Worm (Caenorhabditis elegans): ENCODE results near the gene R08B4.3.

- TF ChIP-seq ztf-29 (GFP tag; IDR thresholded peaks at IDR 0.05) (no peak), T22C8.4 (GFP tag; IDR thresholded peaks at IDR 0.05) (no peak), cog-1 (tag; optimal IDR thresholded peaks at IDR 0.05) (no peak), med-1 (GFP tag; optimal IDR thresholded peaks at IDR 0.05; ENCODE audit: insufficient read depth) (no peak), ztf-23 (GFP tag; IDR thresholded peaks at IDR 0.05) (no peak)
Measured at ce11 chrX:11125520-11125919, 4.7 kb upstream of the R08B4.3 start, which contains the start of gene alr-1.

Data from whole organism, midembryonic.